Fruit fly (Drosophila melanogaster) whole organism: ENCODE measurements around the gene CG1637.

ENCODE experiments used
- CG8478 ChIP-seq: fragments of >200 bp; optimal IDR thresholded peaks from 2 replicates; lab custom pipeline; 2018; ENCODE audit warnings: inconsistent platforms
- Dll ChIP-seq: fragments of >200 bp; optimal IDR thresholded peaks from 2 replicates; lab custom pipeline; 2017
- EcR ChIP-seq, 2 experiments: fragments of >200 bp; optimal IDR thresholded peaks; 2 replicates each; lab custom pipeline; 2017; ENCODE audit warnings: missing biosample characterization in 2 of 2, missing genetic modification characterization in 2 of 2, missing genetic modification reagents in 2 of 2
- pan ChIP-seq: fragments of >200 bp; optimal IDR thresholded peaks from 2 replicates; lab custom pipeline; 2017
- psq ChIP-seq: fragments of >200 bp; optimal IDR thresholded peaks from 2 replicates; lab custom pipeline; 2017
- usp ChIP-seq: fragments of >200 bp; optimal IDR thresholded peaks from 2 replicates; lab custom pipeline; 2017; ENCODE audit warnings: missing biosample characterization, missing genetic modification characterization, mixed read lengths

The CG1637 gene

dm6 chrX:10838962-10839361 lies 38.7 kb downstream of the CG1637 start, which contains the start of gene CG15210:
TSS of gene CG15210 (plus strand) at chrX:10839230.
- no peak for TF ChIP-seq usp (GFP tag; lab: Kevin White, UChicago)
- TF ChIP-seq Dll (lab: Kevin White, UChicago): no peak
- no peak for TF ChIP-seq CG8478 (lab: Kevin White, UChicago)
- no peak for TF ChIP-seq psq (lab: Kevin White, UChicago)
- TF ChIP-seq EcR (GFP tag; optimal IDR thresholded peaks at IDR 0.05; lab: Kevin White, UChicago): no peak
- no peak for TF ChIP-seq pan (lab: Kevin White, UChicago)

DNA sequence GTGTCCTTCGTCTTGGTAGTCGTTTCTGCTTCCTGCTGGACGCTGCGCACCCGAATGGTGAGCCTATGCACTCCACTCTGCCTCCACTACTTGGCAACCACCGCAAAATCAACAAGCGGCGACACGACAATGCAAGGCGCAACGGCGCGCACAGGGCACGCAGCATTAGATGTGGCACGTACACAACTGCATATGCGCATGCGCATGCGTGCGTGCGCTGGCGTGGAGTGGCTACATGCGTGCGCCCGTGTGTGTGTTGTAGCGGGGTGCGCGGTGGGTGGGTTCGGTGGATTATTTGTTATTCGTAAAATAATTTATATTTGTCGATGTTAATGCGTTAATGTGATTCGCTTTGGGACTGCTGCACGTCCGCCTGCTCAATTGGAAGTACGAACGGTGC lies 42.1 kb downstream of the CG1637 start:
- TF ChIP-seq psq (lab: Kevin White, UChicago) (no peak), pan (lab: Kevin White, UChicago) (no peak), usp (GFP tag; lab: Kevin White, UChicago) (no peak), Dll (lab: Kevin White, UChicago) (no peak), CG8478 (lab: Kevin White, UChicago) (no peak), EcR (GFP tag; optimal IDR thresholded peaks at IDR 0.05; lab: Kevin White, UChicago) (no peak)

DNA sequence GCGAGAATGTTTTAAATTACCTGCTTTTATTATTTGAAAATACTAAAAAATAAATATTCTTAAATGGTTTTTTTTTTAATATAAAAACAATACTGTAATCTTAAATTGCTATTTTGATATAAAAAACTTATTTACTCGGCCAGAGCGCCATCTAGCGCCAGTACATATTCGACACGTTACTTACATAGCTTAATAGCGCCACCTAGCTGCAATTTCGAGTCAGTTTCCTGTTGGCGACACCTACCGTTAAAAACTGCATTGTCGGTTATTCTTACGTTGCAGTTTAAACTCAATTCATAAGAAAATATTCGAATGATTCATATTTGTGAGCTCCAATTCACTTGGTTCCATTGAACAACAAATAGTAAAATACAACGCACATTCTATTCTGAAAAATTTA lies 45.3 kb downstream of the CG1637 start:
- TF ChIP-seq pan (lab: Kevin White, UChicago) (no peak), CG8478 (lab: Kevin White, UChicago) (no peak)

DNA sequence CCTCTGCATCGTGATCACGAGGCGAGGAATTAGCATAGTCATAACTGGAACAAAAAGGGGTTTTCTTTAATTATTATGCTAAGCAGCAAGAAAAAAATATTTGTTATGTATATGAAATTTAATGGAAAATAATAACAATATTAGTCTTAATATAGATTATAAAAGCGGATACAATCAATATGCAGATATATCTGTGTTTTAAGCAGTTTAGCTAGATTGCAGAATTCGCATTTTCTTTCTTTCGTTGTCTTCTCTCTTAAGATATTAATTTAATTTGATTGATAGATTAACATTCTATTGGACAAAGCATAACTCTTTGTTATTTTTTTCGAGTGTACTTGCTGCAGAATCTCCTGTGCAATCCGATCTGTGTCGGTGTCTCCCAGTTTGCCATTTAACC lies 50.4 kb downstream of the CG1637 start:
- no peak for TF ChIP-seq pan (lab: Kevin White, UChicago)
- TF ChIP-seq psq (lab: Kevin White, UChicago): no peak
- no peak for TF ChIP-seq usp (GFP tag; lab: Kevin White, UChicago)
- TF ChIP-seq CG8478 (lab: Kevin White, UChicago): no peak

DNA sequence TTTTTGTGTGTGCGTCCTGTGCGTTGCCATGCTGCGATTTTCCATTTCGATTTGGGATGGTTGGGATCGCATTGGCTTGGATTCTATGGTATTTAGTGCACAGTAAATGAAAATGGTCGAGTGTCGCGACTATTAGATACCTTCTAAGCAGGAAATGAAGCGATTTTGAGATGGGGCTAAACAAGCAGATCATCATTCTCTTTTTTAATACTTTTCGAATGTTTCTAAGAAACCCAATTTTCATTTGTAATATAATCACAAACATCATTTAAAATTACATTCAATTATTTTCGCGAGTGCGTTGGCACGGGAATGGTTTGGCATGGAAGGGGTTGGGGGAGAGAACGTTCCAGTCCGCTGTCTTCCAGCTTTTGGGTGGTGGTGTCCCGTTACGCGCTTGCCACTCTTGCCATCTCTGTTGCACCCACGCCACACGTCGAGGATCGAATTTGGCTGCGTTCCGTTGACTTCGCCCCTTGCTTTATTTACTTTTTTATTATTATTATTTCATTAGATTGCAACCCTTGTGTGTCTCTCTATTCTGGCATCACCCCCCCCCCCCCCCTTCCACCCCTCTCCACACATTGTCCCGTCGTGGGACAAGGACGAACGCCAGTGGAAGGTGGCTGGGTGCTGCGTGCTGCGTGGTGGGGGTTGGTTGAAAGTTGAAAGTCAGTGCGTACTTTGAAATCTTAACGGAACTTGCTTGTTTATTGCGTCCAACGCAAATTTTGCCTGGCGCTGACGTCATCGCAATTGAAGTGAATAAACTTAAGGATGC lies 52.2 kb downstream of the CG1637 start:
- TF ChIP-seq CG8478 (lab: Kevin White, UChicago) (no peak), Dll (lab: Kevin White, UChicago) (no peak), psq (lab: Kevin White, UChicago) (no peak), usp (GFP tag; lab: Kevin White, UChicago) (no peak), pan (lab: Kevin White, UChicago) (no peak), EcR (GFP tag; optimal IDR thresholded peaks at IDR 0.05; lab: Kevin White, UChicago) (no peak)

dm6 chrX:10824227-10824702 lies 53.4 kb downstream of the CG1637 start, which contains the start of gene Imp:
TSS of gene Imp (minus strand) at chrX:10824277.
- TF ChIP-seq Dll (lab: Kevin White, UChicago) (no peak), usp (GFP tag; lab: Kevin White, UChicago) (no peak)

DNA sequence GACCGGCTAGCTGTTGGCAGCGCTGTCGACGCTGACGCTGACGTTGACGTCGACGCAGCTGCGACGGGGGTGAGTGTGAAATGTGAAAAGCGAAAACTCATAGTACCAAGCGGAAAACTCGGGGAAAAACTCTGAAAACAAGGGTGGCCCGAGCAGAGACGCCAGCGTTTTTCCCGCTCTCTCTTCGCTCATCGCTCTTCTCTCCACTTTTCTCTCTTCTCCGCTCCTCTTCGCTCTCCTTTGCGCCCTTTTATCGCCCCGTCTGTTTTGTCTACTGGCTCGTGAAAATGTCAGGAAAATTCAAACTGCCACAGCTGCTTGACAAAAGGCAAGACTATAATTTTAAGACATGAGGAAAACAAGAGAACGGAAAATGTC lies 54.3 kb downstream of the CG1637 start:
- no peak for TF ChIP-seq Dll (lab: Kevin White, UChicago)
- no peak for TF ChIP-seq pan (lab: Kevin White, UChicago)
- no peak for TF ChIP-seq EcR (GFP tag; optimal IDR thresholded peaks at IDR 0.05; lab: Kevin White, UChicago)
- no peak for TF ChIP-seq usp (GFP tag; lab: Kevin White, UChicago)
- TF ChIP-seq psq (lab: Kevin White, UChicago): no peak
- no peak for TF ChIP-seq CG8478 (lab: Kevin White, UChicago)

DNA sequence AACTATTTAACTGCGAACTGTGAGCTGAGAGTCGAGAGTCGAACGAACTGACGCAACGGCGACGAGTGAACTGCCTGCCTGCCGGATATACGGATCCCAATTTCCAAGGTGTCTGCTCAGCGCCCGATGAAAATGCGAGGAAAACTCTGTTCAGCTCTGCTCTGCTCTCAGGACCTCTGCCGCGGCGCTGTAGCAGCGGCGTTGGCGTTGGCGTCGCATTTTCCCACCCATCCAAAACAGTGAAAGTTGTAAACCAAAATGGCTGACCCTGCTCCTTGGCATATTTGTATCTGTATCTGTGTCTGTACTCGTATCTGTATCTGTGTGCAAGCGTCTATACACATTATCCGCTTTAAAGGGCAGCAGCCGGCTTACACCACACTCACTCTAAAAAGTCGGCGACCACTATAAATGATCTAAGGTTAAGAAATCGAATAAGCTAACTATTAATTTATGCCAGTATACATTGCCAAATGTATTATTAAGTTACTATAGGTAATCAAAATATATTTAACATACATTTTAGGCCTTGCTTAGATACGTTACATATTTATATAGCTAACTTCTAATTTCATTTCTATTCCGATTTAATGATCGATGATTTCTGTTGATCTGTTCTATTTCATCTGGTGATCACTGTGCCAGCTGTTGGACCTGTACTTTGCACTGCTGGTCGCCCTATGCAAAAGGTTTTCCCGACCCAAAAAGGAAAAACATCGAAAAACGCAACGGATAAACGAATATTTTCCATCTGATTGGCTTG lies 54.8 kb downstream of the CG1637 start:
- TF ChIP-seq pan (lab: Kevin White, UChicago) (no peak), EcR (GFP tag; optimal IDR thresholded peaks at IDR 0.05; lab: Kevin White, UChicago) (no peak)

- TF ChIP-seq usp (GFP tag; lab: Kevin White, UChicago) (no peak), Dll (lab: Kevin White, UChicago) (no peak), pan (lab: Kevin White, UChicago) (no peak), psq (lab: Kevin White, UChicago) (no peak), CG8478 (lab: Kevin White, UChicago) (no peak), EcR (GFP tag; optimal IDR thresholded peaks at IDR 0.05; lab: Kevin White, UChicago) (no peak)
Measured at dm6 chrX:10822096-10822495, 55.6 kb downstream of the CG1637 start.

DNA sequence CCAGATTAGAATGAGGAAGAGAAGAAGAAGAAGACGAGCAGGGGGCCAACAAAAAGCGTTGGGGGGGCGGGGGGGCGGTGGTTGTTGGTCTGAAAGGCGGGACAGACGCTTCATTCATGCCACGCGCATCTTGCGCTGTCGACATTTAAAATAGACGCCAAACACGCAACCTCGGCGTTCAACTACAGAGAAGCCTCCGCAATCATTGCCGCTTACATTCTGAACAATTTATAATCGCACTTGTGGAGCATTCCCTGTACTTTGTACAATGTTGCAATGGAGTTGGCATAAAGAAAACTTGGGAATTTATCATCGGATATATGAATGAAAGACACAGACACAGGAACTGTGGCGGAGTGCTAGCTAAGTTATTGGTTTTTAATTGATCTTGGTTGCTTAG lies 57.0 kb downstream of the CG1637 start:
- TF ChIP-seq usp (GFP tag; lab: Kevin White, UChicago) (no peak), EcR (GFP tag; optimal IDR thresholded peaks at IDR 0.05; lab: Kevin White, UChicago) (no peak), CG8478 (lab: Kevin White, UChicago) (no peak), Dll (lab: Kevin White, UChicago) (no peak), pan (lab: Kevin White, UChicago) (no peak), psq (lab: Kevin White, UChicago) (no peak)
